Fruit fly (Drosophila melanogaster): ENCODE measurements around the gene CG31145.

DNA sequence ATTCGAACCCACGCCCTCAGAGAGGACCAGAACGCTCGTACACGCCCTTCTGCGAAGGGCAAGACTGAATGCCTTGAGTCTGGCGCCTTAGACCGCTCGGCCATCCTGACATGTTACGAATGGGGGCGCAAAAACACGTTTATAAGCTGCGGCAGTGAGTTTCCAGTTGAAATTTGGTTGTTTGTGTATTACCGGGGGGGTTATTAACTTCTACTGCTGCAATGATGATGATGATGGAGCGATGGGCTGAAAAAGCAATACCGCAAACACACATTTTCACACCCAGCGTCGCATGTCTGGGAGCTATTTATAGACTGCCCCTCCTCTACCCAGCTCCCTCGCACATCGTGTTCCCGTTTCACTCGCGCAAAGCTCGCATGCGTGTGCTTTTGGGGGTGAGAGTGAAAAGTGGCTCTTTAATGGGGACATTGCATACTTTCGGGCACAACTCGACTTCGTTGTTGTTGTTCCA, 68.1 kb downstream of the CG31145 start:
- TF ChIP-seq CG8478 (optimal IDR thresholded peaks at IDR 0.05) (no peak), CTCF (optimal IDR thresholded peaks at IDR 0.05) (no peak)
